Worm (Caenorhabditis elegans) whole organism, L3 larva: ENCODE results near the gene R07E3.7.

Source experiments
- ama-1 ChIP-seq: fragments of 150-350 bp; optimal IDR thresholded peaks from 2 replicates; lab custom pipeline; 2018
- ceh-28 ChIP-seq: fragments of 150-350 bp; optimal IDR thresholded peaks from 2 replicates; lab custom pipeline; 2014; ENCODE audit warnings: missing biosample characterization, missing genetic modification reagents, missing genetic modification characterization
- elt-3 ChIP-seq, 3 experiments: fragments of 150-350 bp in 1 of 3; sonication (generic microtip) in 2 of 3; optimal IDR thresholded peaks; 2 replicates in 2 of 3; 4 replicates in 1 of 3; lab custom pipeline; 2014 to 2017; ENCODE audit warnings: missing biosample characterization in 3 of 3, missing genetic modification characterization in 3 of 3
- nfya-1 ChIP-seq: sonication (generic microtip); optimal IDR thresholded peaks from 2 replicates; lab custom pipeline; 2017; ENCODE audit warnings: missing genetic modification characterization, mild to moderate bottlenecking, missing compliant biosample characterization, antibody characterized with exemption, moderate library complexity; ENCODE audit not compliant: insufficient read depth
- nhr-11 ChIP-seq: fragments of 150-350 bp; optimal IDR thresholded peaks from 2 replicates; lab custom pipeline; 2014; ENCODE audit warnings: missing biosample characterization, missing genetic modification characterization
- nhr-23 ChIP-seq: fragments of 150-350 bp; optimal IDR thresholded peaks from 2 replicates; lab custom pipeline; 2014; ENCODE audit warnings: missing biosample characterization, missing genetic modification reagents, missing genetic modification characterization
- snpc-4 ChIP-seq: fragments of 150-350 bp; optimal IDR thresholded peaks from 2 replicates; lab custom pipeline; 2014; ENCODE audit warnings: missing biosample characterization, missing genetic modification characterization
- zag-1 ChIP-seq: fragments of 150-350 bp; optimal IDR thresholded peaks from 2 replicates; lab custom pipeline; 2014; ENCODE audit warnings: missing biosample characterization, missing genetic modification characterization
- ztf-11 ChIP-seq: fragments of 150-350 bp; optimal IDR thresholded peaks from 2 replicates; lab custom pipeline; 2014; ENCODE audit warnings: missing biosample characterization, missing genetic modification characterization

DNA sequence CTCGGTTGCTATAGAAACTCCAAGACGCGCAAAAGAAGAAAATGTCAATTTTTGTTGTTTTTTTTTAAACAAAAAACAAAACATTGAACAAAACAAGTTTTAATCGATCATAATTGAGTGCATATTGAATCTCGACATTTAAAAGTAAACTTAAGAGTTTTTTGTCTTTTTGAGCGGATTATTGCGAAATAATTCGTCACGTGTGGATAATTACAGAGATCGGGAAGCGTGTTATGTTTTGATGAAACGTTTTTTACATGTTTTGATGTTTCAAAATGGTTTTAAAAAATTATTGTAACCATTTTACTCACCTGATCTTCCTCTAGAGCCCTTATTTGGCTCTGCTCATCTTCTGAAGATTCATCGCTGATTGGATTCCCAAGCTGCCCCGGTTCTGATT is 30.5 kb upstream of the R07E3.7 start:
- TF ChIP-seq ama-1 (no peak), nhr-11 (tag; lab: Kevin White, UChicago) (no peak), snpc-4 (no peak), ceh-28 (tag; lab: Kevin White, UChicago) (no peak), elt-3 (tag; optimal IDR thresholded peaks at IDR 0.05; lab: Kevin White, UChicago) (no peak), nhr-23 (tag; lab: Kevin White, UChicago) (no peak), zag-1 (tag; lab: Kevin White, UChicago) (no peak), ztf-11 (no peak), nfya-1 (tag; lab: Kevin White, UChicago) (no peak)
